Worm (Caenorhabditis elegans): ENCODE data around the gene tps-2.

The tps-2 gene

DNA sequence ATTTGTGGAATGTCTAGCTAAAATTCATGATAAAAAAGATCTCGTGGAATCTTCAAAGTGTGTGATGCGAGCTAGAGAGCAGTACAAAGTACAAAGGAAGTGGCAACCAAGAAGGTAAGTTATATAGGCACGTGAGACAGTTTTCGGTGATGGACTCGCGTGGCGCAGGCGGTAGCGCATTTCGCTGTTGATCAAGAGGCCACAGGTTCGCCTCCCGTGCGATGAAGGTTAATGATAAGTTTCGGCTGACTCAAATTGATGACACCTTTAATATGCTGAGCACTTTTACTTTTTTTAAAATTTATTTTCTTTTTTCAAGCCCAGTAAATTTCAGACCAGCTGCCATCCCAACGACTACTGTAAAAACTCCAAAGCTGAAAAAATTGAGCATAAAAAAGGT is 16.2 kb downstream of the tps-2 start (continued):
- TF ChIP-seq ztf-18 (tag; optimal IDR thresholded peaks at IDR 0.05) (peak; percentile 70), egl-44 (GFP tag; IDR thresholded peaks at IDR 0.05) (peak; percentile 66; the same call in 1 of the 2 replicates), snpc-1.3 (tag; optimal IDR thresholded peaks at IDR 0.05; ENCODE audit: insufficient read depth) (peak; percentile 55), nhr-27 (tag; optimal IDR thresholded peaks at IDR 0.05) (no peak), nfyb-1 (GFP tag; IDR thresholded peaks at IDR 0.05) (peak; percentile 89), ceh-27 (GFP tag; optimal IDR thresholded peaks at IDR 0.05) (peak; percentile 59), ztf-28 (GFP tag; IDR thresholded peaks at IDR 0.05) (peak; percentile 50; the same call in 1 of the 2 replicates), hsf-1 (GFP tag; IDR thresholded peaks at IDR 0.05) (peak; percentile 60; the same call in 1 of the 2 replicates), snpc-4 (GFP tag; optimal IDR thresholded peaks at IDR 0.05) (no peak), snpc-4 (tag; optimal IDR thresholded peaks at IDR 0.05) (no peak), ztf-26 (tag; optimal IDR thresholded peaks at IDR 0.05) (peak; percentile 54), dox-1 (GFP tag; IDR thresholded peaks at IDR 0.05) (peak; percentile 68), athp-1 (tag; optimal IDR thresholded peaks at IDR 0.05) (peak; percentile 69), C06A6.2 (GFP tag; conservative IDR thresholded peaks at IDR 0.05) (no peak), K11D2.4 (GFP tag; IDR thresholded peaks at IDR 0.05) (0 out of 2 replicates have a peak, but pooled peaks have one; percentile 50), aptf-3 (GFP tag; IDR thresholded peaks at IDR 0.05) (peak; percentile 66; the same call in 1 of the 2 replicates), somi-1 (GFP tag; optimal IDR thresholded peaks at IDR 0.05) (peak; percentile 15), madf-3 (GFP tag; IDR thresholded peaks at IDR 0.05) (no peak), rcor-1 (GFP tag; IDR thresholded peaks at IDR 0.05) (peak; percentile 62), ets-4 (GFP tag; optimal IDR thresholded peaks at IDR 0.05) (peak; percentile 20), dpff-1 (tag; optimal IDR thresholded peaks at IDR 0.05) (no peak), B0261.1 (tag; optimal IDR thresholded peaks at IDR 0.05) (peak; percentile 75), mes-4 (tag; optimal IDR thresholded peaks at IDR 0.05) (peak; percentile 68), lsl-1 (GFP tag; optimal IDR thresholded peaks at IDR 0.05) (peak; percentile 44), lin-35 (GFP tag; optimal IDR thresholded peaks at IDR 0.05) (no peak), madf-8 (GFP tag; conservative IDR thresholded peaks at IDR 0.05) (no peak; the same call in 1 of the 2 replicates), lir-1 (GFP tag; conservative IDR thresholded peaks at IDR 0.05) (0 out of 2 replicates have a peak, but pooled peaks have one; percentile 48), lin-26 (GFP tag; IDR thresholded peaks at IDR 0.05) (peak; percentile 96), sptf-2 (GFP tag; optimal IDR thresholded peaks at IDR 0.05) (peak; percentile 8), snpc-1.1 (tag; optimal IDR thresholded peaks at IDR 0.05; ENCODE audit: insufficient read depth) (peak; percentile 59), nhr-80 (tag; optimal IDR thresholded peaks at IDR 0.05) (peak; percentile 30), madf-10 (tag; optimal IDR thresholded peaks at IDR 0.05) (peak; percentile 41), ama-1 (optimal IDR thresholded peaks at IDR 0.05) (no peak), ama-1 (GFP tag; optimal IDR thresholded peaks at IDR 0.05) (peak in 1 of 2 experiments; percentile 34), F55B11.4 (tag; optimal IDR thresholded peaks at IDR 0.05; ENCODE audit: borderline replicate concordance, insufficient read depth) (no peak), ceh-40 (GFP tag; IDR thresholded peaks at IDR 0.05) (0 out of 2 replicates have a peak, but pooled peaks have one; percentile 82), die-1 (tag; optimal IDR thresholded peaks at IDR 0.05) (peak; percentile 94), Y56A3A.18 (GFP tag; IDR thresholded peaks at IDR 0.05) (0 out of 2 replicates have a peak, but pooled peaks have one; percentile 41), fkh-3 (tag; optimal IDR thresholded peaks at IDR 0.05) (peak; percentile 4), Y79H2A.3 (GFP tag; conservative IDR thresholded peaks at IDR 0.05) (0 out of 2 replicates have a peak, but pooled peaks have one; percentile 33), hmg-1.2 (GFP tag; IDR thresholded peaks at IDR 0.05) (peak; percentile 61), nfya-2 (GFP tag; IDR thresholded peaks at IDR 0.05) (no peak), lin-54 (GFP tag; optimal IDR thresholded peaks at IDR 0.05) (no peak), F57A8.1 (GFP tag; optimal IDR thresholded peaks at IDR 0.05) (peak; percentile 72), madf-6 (GFP tag; IDR thresholded peaks at IDR 0.05) (peak; percentile 72), ccch-3 (GFP tag; optimal IDR thresholded peaks at IDR 0.05) (no peak), attf-6 (GFP tag; IDR thresholded peaks at IDR 0.05) (no peak), ztf-22 (GFP tag; optimal IDR thresholded peaks at IDR 0.05) (no peak), bed-1 (GFP tag; IDR thresholded peaks at IDR 0.05) (no peak)
